Worm (Caenorhabditis elegans) whole organism, mixed stage, embryonic: ENCODE measurements around the gene tig-3.

Source experiments
- hlh-1 ChIP-seq: fragments of 150-350 bp; optimal IDR thresholded peaks from 2 replicates; lab custom pipeline; 2014; ENCODE audit warnings: missing biosample characterization, missing genetic modification reagents, missing genetic modification characterization
- lin-13 ChIP-seq: fragments of 150-350 bp; optimal IDR thresholded peaks from 2 replicates; lab custom pipeline; 2014; ENCODE audit warnings: missing biosample characterization, missing genetic modification characterization
- nhr-2 ChIP-seq: fragments of 150-350 bp; optimal IDR thresholded peaks from 2 replicates; lab custom pipeline; 2014; ENCODE audit warnings: missing biosample characterization, missing genetic modification characterization
- nhr-237 ChIP-seq: fragments of 150-350 bp; optimal IDR thresholded peaks from 2 replicates; lab custom pipeline; 2014; ENCODE audit warnings: missing biosample characterization, missing genetic modification characterization
- nhr-28 ChIP-seq: fragments of 150-350 bp; optimal IDR thresholded peaks from 2 replicates; lab custom pipeline; 2014; ENCODE audit warnings: missing biosample characterization, missing genetic modification characterization
- unc-39 ChIP-seq: fragments of 150-350 bp; optimal IDR thresholded peaks from 2 replicates; lab custom pipeline; 2014; ENCODE audit warnings: missing biosample characterization, missing genetic modification characterization
- unc-62 ChIP-seq: fragments of 150-350 bp; optimal IDR thresholded peaks from 2 replicates; lab custom pipeline; 2014; ENCODE audit warnings: missing biosample characterization, missing genetic modification reagents, missing genetic modification characterization
- ztf-11 ChIP-seq: fragments of 150-350 bp; optimal IDR thresholded peaks from 2 replicates; lab custom pipeline; 2014; ENCODE audit warnings: missing biosample characterization, missing genetic modification characterization

DNA sequence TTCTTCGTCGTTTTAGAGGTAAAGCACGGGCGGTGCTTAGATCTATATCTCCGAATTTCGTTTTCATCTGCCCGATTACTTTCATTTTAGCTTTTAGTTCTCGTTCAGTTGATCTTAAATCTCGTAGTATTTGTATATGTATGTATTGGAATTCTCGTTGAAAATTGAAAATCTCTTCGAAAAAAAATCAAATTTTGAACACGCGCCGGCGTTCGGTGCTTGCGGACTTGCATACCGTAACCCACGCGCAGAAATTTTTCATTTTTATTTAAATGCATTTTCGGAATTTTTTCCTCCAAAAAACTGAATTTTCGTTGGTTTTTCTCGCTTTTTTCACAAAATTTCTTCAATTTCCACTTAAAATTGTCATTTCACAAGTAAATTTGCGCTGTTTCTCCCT lies 43.4 kb downstream of the tig-3 start:
- TF ChIP-seq ztf-11 (tag; lab: Kevin White, UChicago) (no peak), nhr-237 (tag; lab: Kevin White, UChicago) (no peak), nhr-28 (no peak), unc-39 (tag; lab: Kevin White, UChicago) (no peak), unc-62 (GFP tag; lab: Kevin White, UChicago) (no peak), hlh-1 (no peak), nhr-2 (tag; lab: Kevin White, UChicago) (no peak), lin-13 (no peak)
